Fruit fly (Drosophila melanogaster): Measurements from ENCODE around the gene hdm.

hdm gene

dm6 chrX:7923063-7923462, 3.1 kb upstream of the hdm start:
- TF ChIP-seq h (optimal IDR thresholded peaks at IDR 0.05) (no peak), insv (optimal IDR thresholded peaks at IDR 0.05) (no peak), psq (optimal IDR thresholded peaks at IDR 0.05) (no peak)

dm6 chrX:7911983-7912630, 7.8 kb downstream of the hdm start, which contains the start of gene snz:
Gene snz (plus strand): TSS chrX:7912089.
- TF ChIP-seq psq (optimal IDR thresholded peaks at IDR 0.05) = no peak

DNA sequence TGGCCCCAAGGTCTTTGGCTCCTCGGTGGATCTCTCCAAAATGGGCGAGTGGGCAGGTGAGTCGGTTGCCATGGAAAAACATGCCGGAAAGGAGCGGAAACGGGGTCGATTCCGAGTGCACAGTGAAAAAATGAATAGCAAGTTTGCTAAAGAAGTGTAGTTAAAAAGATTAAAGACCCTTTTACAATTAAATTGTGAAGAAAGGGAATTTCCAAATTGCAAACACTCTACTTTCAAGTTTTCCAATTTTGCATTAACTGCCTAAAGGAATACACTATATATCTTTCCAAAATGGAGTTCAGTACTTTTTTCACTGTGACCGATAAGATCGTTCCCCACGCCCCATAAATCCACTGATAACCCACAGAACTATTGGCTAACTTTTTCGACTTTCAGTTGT, 10.4 kb downstream of the hdm start:
- no peak for TF ChIP-seq h (optimal IDR thresholded peaks at IDR 0.05)
- no peak for TF ChIP-seq psq (optimal IDR thresholded peaks at IDR 0.05)
- TF ChIP-seq Myc (optimal IDR thresholded peaks at IDR 0.05) = no peak
- TF ChIP-seq ttk (optimal IDR thresholded peaks at IDR 0.05) = no peak
- no peak for TF ChIP-seq Sin3A (optimal IDR thresholded peaks at IDR 0.05)
- no peak for TF ChIP-seq insv (optimal IDR thresholded peaks at IDR 0.05)

- no peak for TF ChIP-seq h (optimal IDR thresholded peaks at IDR 0.05)
- no peak for TF ChIP-seq Sin3A (optimal IDR thresholded peaks at IDR 0.05)
- no peak for TF ChIP-seq Myc (optimal IDR thresholded peaks at IDR 0.05)
- no peak for TF ChIP-seq insv (optimal IDR thresholded peaks at IDR 0.05)
- TF ChIP-seq psq (optimal IDR thresholded peaks at IDR 0.05) = no peak
- no peak for TF ChIP-seq ttk (optimal IDR thresholded peaks at IDR 0.05)
Observed at dm6 chrX:7909069-7909389, 10.9 kb downstream of the hdm start.

DNA sequence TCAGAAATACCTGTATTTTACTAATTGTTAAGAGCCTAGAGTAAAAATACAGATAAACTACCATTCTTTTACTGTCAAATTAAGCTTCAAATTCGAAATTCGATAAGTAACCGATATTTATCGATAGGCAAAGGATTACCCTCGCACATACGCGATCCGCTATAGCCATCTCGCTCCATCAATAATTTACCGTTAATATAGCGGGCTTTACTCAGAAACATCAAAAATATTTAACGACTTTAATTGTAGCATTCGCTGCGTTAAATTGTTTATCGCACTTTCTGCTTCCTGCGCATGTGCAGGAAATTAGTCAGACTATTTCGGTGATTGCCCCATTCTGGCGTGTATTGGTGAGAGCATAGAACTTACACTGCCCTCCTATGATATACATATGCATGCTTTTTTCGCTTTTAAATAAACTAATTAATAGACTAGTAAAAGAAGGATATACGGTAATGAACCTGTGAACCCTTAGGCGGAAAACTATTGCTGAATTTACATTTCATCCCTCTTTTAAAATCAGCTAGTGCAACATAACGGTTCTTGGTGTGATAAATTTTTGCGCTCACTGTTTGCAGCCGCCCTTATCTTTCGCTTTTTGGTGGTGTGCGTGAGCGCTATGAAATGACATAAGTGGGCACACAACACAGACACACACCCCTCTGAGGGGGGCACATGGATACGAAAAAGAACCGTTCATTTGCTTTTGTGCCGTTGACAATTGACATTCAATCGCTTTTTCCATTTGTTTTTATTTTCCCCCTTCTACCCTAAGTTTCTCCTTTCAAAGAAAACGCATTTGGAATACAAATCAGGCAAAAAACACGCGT, 11.5 kb downstream of the hdm start, which contains the start of the genes dpr14 and spidey:
TSS of gene dpr14 (minus strand) at position 48 of the 830 bp plus-strand sequence.
TSS of gene spidey (plus strand) at position 693 of the 830 bp plus-strand sequence.
- TF ChIP-seq ttk (optimal IDR thresholded peaks at IDR 0.05) = no peak
- no peak for TF ChIP-seq Sin3A (optimal IDR thresholded peaks at IDR 0.05)
- no peak for TF ChIP-seq Myc (optimal IDR thresholded peaks at IDR 0.05)

- no peak for TF ChIP-seq psq (optimal IDR thresholded peaks at IDR 0.05)
- no peak for TF ChIP-seq insv (optimal IDR thresholded peaks at IDR 0.05)
Observed at dm6 chrX:7901153-7902038, 18.5 kb downstream of the hdm start, which contains the start of the genes RpS6 and bys. Gene RpS6 (minus strand): TSS chrX:7901331. Gene bys (plus strand): TSS chrX:7901880.

DNA sequence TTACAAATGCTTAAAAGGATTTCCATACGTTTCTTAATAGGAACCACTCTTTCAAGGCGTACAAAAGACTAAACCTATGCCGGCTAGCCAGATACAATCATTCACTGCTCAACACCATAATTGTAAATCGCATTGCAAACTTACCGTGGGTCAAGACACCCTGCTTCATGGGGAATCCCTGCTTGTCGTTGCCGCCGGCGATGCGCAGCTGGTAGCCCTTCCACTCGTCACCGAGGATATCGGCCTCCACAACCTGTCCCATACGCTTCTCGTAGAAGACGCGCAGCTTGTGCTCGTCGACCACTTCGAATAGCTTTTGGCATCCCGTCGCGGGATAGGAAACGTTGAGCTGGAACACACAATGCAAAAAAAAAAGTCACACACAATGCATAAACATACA, 19.3 kb downstream of the hdm start:
- TF ChIP-seq psq (optimal IDR thresholded peaks at IDR 0.05) (no peak), ttk (optimal IDR thresholded peaks at IDR 0.05) (no peak), Sin3A (optimal IDR thresholded peaks at IDR 0.05) (no peak)

DNA sequence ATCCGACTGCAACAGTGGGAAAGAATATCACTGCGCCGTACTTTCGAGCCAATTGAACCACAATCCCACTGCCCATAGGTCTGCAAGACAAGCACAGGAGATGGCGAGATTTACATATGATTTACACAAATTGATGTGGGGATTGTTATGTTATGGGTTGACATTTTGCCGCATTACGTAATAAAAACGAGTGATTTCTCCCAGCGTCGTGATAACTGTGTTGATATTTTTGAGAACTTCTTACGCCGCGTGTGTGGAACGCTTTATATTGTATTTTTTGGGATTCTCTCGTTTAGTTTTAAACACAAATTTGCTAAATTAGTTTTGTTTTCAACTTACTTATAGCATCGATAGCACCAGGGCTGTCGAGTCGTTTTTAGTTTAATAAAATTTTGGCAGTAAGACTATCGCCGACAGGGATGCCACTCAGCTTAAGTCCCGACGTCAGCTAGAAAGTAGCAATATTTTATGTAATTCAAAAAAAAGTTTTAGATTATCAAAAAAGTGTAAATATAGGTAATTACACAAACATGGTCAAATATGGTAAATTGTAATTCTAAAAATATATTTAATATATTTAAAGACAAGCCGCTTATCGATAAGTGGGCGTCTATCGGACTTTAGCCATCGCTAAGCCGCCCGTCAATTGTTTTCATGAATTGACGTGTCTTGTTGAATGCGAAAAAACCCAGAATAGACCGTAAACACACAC, 26.4 kb downstream of the hdm start, which contains the start of the genes CG45089, ND-MNLL and p115:
TSS of gene CG45089 (minus strand) at position 388 of the 712 bp plus-strand sequence.
TSS of gene ND-MNLL (minus strand) at position 388 of the 712 bp plus-strand sequence.
TSS of gene p115 (plus strand) at position 621 of the 712 bp plus-strand sequence.
- TF ChIP-seq Sin3A (optimal IDR thresholded peaks at IDR 0.05) (no peak), ttk (optimal IDR thresholded peaks at IDR 0.05) (no peak), insv (optimal IDR thresholded peaks at IDR 0.05) (no peak), psq (optimal IDR thresholded peaks at IDR 0.05) (no peak), Myc (optimal IDR thresholded peaks at IDR 0.05) (no peak), h (optimal IDR thresholded peaks at IDR 0.05) (no peak)

dm6 chrX:7892539-7892899, 27.4 kb downstream of the hdm start:
- no peak for TF ChIP-seq Sin3A (optimal IDR thresholded peaks at IDR 0.05)
- no peak for TF ChIP-seq h (optimal IDR thresholded peaks at IDR 0.05)
- TF ChIP-seq ttk (optimal IDR thresholded peaks at IDR 0.05) = no peak
- no peak for TF ChIP-seq Myc (optimal IDR thresholded peaks at IDR 0.05)
- TF ChIP-seq psq (optimal IDR thresholded peaks at IDR 0.05) = no peak
- TF ChIP-seq insv (optimal IDR thresholded peaks at IDR 0.05) = no peak

DNA sequence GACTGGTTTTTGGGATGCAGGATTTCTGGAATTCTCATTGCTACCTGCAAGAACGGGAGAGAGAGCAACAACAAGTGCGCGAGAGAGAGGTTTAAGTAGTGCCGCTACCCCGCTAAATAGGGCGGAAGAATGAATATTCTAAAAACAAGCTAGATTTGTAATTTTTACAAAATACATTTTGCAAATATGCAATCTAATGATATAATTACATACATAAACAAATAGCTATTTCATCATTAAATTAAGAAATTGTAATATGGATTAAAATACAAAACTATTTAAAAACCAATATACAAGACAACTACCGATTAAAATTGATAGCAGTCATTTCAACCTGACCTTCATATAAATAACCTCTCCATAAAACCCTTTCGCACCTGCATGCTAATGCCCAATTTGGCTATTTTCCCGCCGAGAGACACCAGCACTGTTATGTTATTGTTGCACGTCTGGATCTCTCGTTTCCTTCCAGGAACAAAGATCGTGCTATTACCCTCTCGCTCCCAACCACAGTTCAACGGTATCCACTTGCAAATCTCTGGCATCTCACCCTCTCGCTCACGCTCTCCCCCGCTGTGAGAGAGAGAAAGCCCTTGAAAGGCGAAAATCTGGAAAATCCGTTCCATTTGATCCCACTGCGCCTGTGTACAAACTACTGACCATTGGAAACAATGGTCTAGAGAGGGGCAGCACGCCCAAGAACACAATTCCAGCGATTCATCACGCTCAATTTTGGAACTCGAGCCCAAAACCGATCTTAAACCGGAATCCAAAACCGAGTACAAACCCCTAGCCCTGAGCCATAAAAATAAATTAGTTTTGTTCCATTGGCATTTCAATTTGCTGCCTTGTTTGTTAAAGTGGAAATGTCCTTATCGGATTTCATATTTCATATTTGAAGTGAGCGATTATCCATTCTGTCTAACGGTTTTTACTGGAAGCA, 28.1 kb downstream of the hdm start, which contains the start of gene Nek2:
TSS of gene Nek2 (minus strand) at position 51 of the 943 bp plus-strand sequence.
- TF ChIP-seq h (optimal IDR thresholded peaks at IDR 0.05) (no peak), insv (optimal IDR thresholded peaks at IDR 0.05) (no peak), ttk (optimal IDR thresholded peaks at IDR 0.05) (no peak), Myc (optimal IDR thresholded peaks at IDR 0.05) (no peak), psq (optimal IDR thresholded peaks at IDR 0.05) (no peak)

Data from Kc167 (cell line).